Fruit fly (Drosophila melanogaster): ENCODE measurements around the gene CG14881.
A peak's percentile ranks its signal among the peaks of the same experiment; 100 is the strongest.

Gene CG14881

dm6 chr3R:16480995-16481394 is 46.3 kb downstream of the CG14881 start, which contains the start of gene Dhfr:
TSS of gene Dhfr (plus strand) at chr3R:16481167.
- TF ChIP-seq net (GFP tag; optimal IDR thresholded peaks at IDR 0.05) (no peak), CG6854 (GFP tag; optimal IDR thresholded peaks at IDR 0.05) (no peak), CG34406 (GFP tag; optimal IDR thresholded peaks at IDR 0.05) (no peak), Eip78C (GFP tag) (peak; percentile 12), Hr39 (GFP tag; optimal IDR thresholded peaks at IDR 0.05) (no peak), dac (GFP tag; optimal IDR thresholded peaks at IDR 0.05) (no peak), cyc (GFP tag; optimal IDR thresholded peaks at IDR 0.05) (no peak), Eip75B (GFP tag; optimal IDR thresholded peaks at IDR 0.05) (no peak)

- peak; percentile 36 for TF ChIP-seq esn (GFP tag; optimal IDR thresholded peaks at IDR 0.05)
- no peak for TF ChIP-seq net (GFP tag; optimal IDR thresholded peaks at IDR 0.05)
- TF ChIP-seq Eip78C (GFP tag): peak; percentile 3
These were observed 47.6 kb downstream of the CG14881 start, which contains the start of gene Sdhaf3 for dm6 chr3R:16482276-16482675. TSS of gene Sdhaf3 (minus strand) at chr3R:16482452.

dm6 chr3R:16483877-16484417 is 49.2 kb downstream of the CG14881 start, which contains the start of gene Der-2:
TSS of gene Der-2 (minus strand) at chr3R:16484223.
- TF ChIP-seq Eip78C (GFP tag) (peak; percentile 25), Lpt (GFP tag; optimal IDR thresholded peaks at IDR 0.05) (no peak)

Measured in whole organism, prepupa.